Fruit fly (Drosophila melanogaster) whole organism, embryonic: ENCODE results near the gene Nmdar1.

Experiments used
- B-H1 ChIP-seq: fragments of 200-800 bp; sonication (Bioruptor generic); IDR thresholded peaks from 3 replicates; pipeline ENCODE4 v1.3.6; 2022; ENCODE audit warnings: missing biosample characterization, missing genetic modification characterization
- Bdp1 ChIP-seq: fragments of 200-800 bp; sonication (Bioruptor generic); optimal IDR thresholded peaks from 3 replicates; lab custom pipeline; 2016; ENCODE audit warnings: missing biosample characterization, missing genetic modification characterization
- Bgb ChIP-seq: fragments of 200-800 bp; sonication (Bioruptor generic); IDR thresholded peaks from 2 replicates; pipeline ENCODE4 v1.3.6; 2022; ENCODE audit warnings: missing biosample characterization, missing genetic modification characterization; ENCODE audit not compliant: partially characterized antibody
- CG11723 ChIP-seq: fragments of 200-800 bp; sonication (Bioruptor generic); optimal IDR thresholded peaks from 2 replicates; lab custom pipeline; 2017; ENCODE audit warnings: missing biosample characterization, mild to moderate bottlenecking, missing genetic modification characterization
- CG12219 ChIP-seq: fragments of 200-800 bp; sonication (Bioruptor generic); optimal IDR thresholded peaks from 3 replicates; lab custom pipeline; 2018; ENCODE audit warnings: missing biosample characterization, mild to moderate bottlenecking, missing genetic modification characterization
- CG12391 ChIP-seq: fragments of 200-800 bp; sonication (Bioruptor generic); optimal IDR thresholded peaks from 3 replicates; lab custom pipeline; 2018; ENCODE audit warnings: missing biosample characterization, mild to moderate bottlenecking, missing genetic modification characterization, moderate library complexity
- CG12659 ChIP-seq: fragments of 200-800 bp; sonication (Bioruptor generic); optimal IDR thresholded peaks from 3 replicates; lab custom pipeline; 2017; ENCODE audit warnings: mild to moderate bottlenecking, missing biosample characterization, missing genetic modification reagents, missing genetic modification characterization
- CG12744 ChIP-seq: fragments of 200-800 bp; sonication (Bioruptor generic); optimal IDR thresholded peaks from 2 replicates; lab custom pipeline; 2016; ENCODE audit warnings: missing biosample characterization, missing genetic modification characterization
- CG12942 ChIP-seq: fragments of 200-800 bp; sonication (Bioruptor generic); optimal IDR thresholded peaks from 3 replicates; lab custom pipeline; 2016; ENCODE audit warnings: missing biosample characterization, missing genetic modification characterization
- CG15696 ChIP-seq: fragments of 200-800 bp; sonication (Bioruptor generic); optimal IDR thresholded peaks from 2 replicates; lab custom pipeline; 2019; ENCODE audit warnings: missing biosample characterization, mild to moderate bottlenecking, missing genetic modification characterization, moderate library complexity
- CG17612 ChIP-seq: fragments of 200-800 bp; sonication (Bioruptor generic); IDR thresholded peaks from 2 replicates; pipeline ENCODE4 v1.3.6; 2022; ENCODE audit warnings: missing biosample characterization, missing genetic modification characterization
- CG17802 ChIP-seq: fragments of 200-800 bp; sonication (Bioruptor generic); optimal IDR thresholded peaks from 2 replicates; lab custom pipeline; 2018; ENCODE audit warnings: missing biosample characterization, mild to moderate bottlenecking, missing genetic modification characterization, moderate library complexity
- CG18262 ChIP-seq: fragments of 200-800 bp; optimal IDR thresholded peaks from 3 replicates; lab custom pipeline; 2019; ENCODE audit warnings: missing biosample characterization, mild to moderate bottlenecking, missing genetic modification characterization, moderate library complexity
- CG18599 ChIP-seq: fragments of 200-800 bp; sonication (Bioruptor generic); optimal IDR thresholded peaks from 3 replicates; lab custom pipeline; 2017; ENCODE audit warnings: missing biosample characterization, missing genetic modification characterization, mild to moderate bottlenecking, moderate library complexity, missing genetic modification reagents
- CG2120 ChIP-seq: fragments of 200-800 bp; sonication (Bioruptor generic); optimal IDR thresholded peaks from 3 replicates; lab custom pipeline; 2016; ENCODE audit warnings: missing biosample characterization, missing genetic modification characterization
- CG2129 ChIP-seq: fragments of 200-800 bp; sonication (Bioruptor generic); IDR thresholded peaks from 2 replicates; pipeline ENCODE4 v1.3.6; 2022; ENCODE audit warnings: missing biosample characterization, missing genetic modification characterization; ENCODE audit not compliant: partially characterized antibody
- CG2875 ChIP-seq: fragments of 200-800 bp; sonication (Bioruptor generic); optimal IDR thresholded peaks from 2 replicates; lab custom pipeline; 2017; ENCODE audit warnings: missing biosample characterization, mild to moderate bottlenecking, missing genetic modification characterization, missing genetic modification reagents
- CG30403 ChIP-seq: fragments of 200-800 bp; sonication (Bioruptor generic); optimal IDR thresholded peaks from 3 replicates; lab custom pipeline; 2016; ENCODE audit warnings: missing biosample characterization, missing genetic modification characterization
- CG3407 ChIP-seq: fragments of 200-800 bp; sonication (Bioruptor generic); optimal IDR thresholded peaks from 2 replicates; lab custom pipeline; 2018; ENCODE audit warnings: missing biosample characterization, mild to moderate bottlenecking, missing genetic modification characterization
- CG6689 ChIP-seq: fragments of 200-800 bp; sonication (Bioruptor generic); IDR thresholded peaks from 2 replicates; pipeline ENCODE4 v1.3.6; 2022; ENCODE audit warnings: missing biosample characterization, missing genetic modification characterization
- CG6765 ChIP-seq: fragments of 200-800 bp; sonication (Bioruptor generic); optimal IDR thresholded peaks from 3 replicates; lab custom pipeline; 2017; ENCODE audit warnings: missing biosample characterization, mild to moderate bottlenecking, missing genetic modification characterization
- CG8944 ChIP-seq: fragments of 200-800 bp; sonication (Bioruptor generic); optimal IDR thresholded peaks from 3 replicates; lab custom pipeline; 2016; ENCODE audit warnings: missing biosample characterization, missing genetic modification characterization
- CG9215 ChIP-seq: fragments of 200-800 bp; sonication (Bioruptor generic); IDR thresholded peaks from 2 replicates; pipeline ENCODE4 v1.3.6; 2022; ENCODE audit warnings: missing biosample characterization, missing genetic modification characterization
- Dfd ChIP-seq, 2 experiments: fragments of >200 bp; optimal IDR thresholded peaks; 2 replicates each; lab custom pipeline; 2017; ENCODE audit warnings: missing biosample characterization in 2 of 2, missing genetic modification characterization in 2 of 2
- Dp ChIP-seq: fragments of 200-800 bp; sonication (Bioruptor generic); optimal IDR thresholded peaks from 2 replicates; lab custom pipeline; 2018; ENCODE audit warnings: missing biosample characterization, mild to moderate bottlenecking, missing genetic modification characterization, moderate library complexity
- E2f2 ChIP-seq: fragments of 200-800 bp; sonication (Bioruptor generic); IDR thresholded peaks from 2 replicates; pipeline ENCODE4 v1.3.6; 2022; ENCODE audit warnings: missing biosample characterization, missing genetic modification characterization
- Fer3 ChIP-seq: fragments of 200-800 bp; sonication (Bioruptor generic); optimal IDR thresholded peaks from 2 replicates; lab custom pipeline; 2018; ENCODE audit warnings: missing biosample characterization, mild to moderate bottlenecking, missing genetic modification characterization, moderate library complexity
- Gsc ChIP-seq: fragments of 200-800 bp; sonication (Bioruptor generic); IDR thresholded peaks from 2 replicates; pipeline ENCODE4 v1.3.6; 2022; ENCODE audit warnings: missing biosample characterization, missing genetic modification characterization
- HLH3B ChIP-seq: fragments of 200-800 bp; sonication (Bioruptor generic); IDR thresholded peaks from 2 replicates; pipeline ENCODE4 v1.3.6; 2022; ENCODE audit warnings: missing biosample characterization, missing genetic modification characterization
- Hmr ChIP-seq: fragments of 200-800 bp; sonication (Bioruptor generic); optimal IDR thresholded peaks from 3 replicates; lab custom pipeline; 2017; ENCODE audit warnings: mild to moderate bottlenecking, missing biosample characterization, missing genetic modification reagents, missing genetic modification characterization
- MBD-R2 ChIP-seq: fragments of 200-800 bp; sonication (Bioruptor generic); IDR thresholded peaks from 2 replicates; pipeline ENCODE4 v1.3.6; 2022; ENCODE audit warnings: missing biosample characterization, missing genetic modification characterization
- Tbp ChIP-seq: fragments of >200 bp; optimal IDR thresholded peaks from 2 replicates; lab custom pipeline; 2018; ENCODE audit warnings: missing biosample characterization, missing genetic modification characterization
- YL-1 ChIP-seq: fragments of 200-800 bp; sonication (Bioruptor generic); optimal IDR thresholded peaks from 3 replicates; lab custom pipeline; 2017; ENCODE audit warnings: missing biosample characterization, mild to moderate bottlenecking, missing genetic modification characterization
- ab ChIP-seq: fragments of 200-800 bp; sonication (Bioruptor generic); optimal IDR thresholded peaks from 2 replicates; lab custom pipeline; 2016; ENCODE audit warnings: missing biosample characterization, missing genetic modification characterization
- aop ChIP-seq: fragments of 200-800 bp; sonication (Bioruptor generic); IDR thresholded peaks from 2 replicates; pipeline ENCODE4 v1.3.6; 2022; ENCODE audit warnings: missing biosample characterization, missing genetic modification characterization
- bab2 ChIP-seq: fragments of 200-800 bp; sonication (Bioruptor generic); optimal IDR thresholded peaks from 2 replicates; lab custom pipeline; 2016; ENCODE audit warnings: missing biosample characterization, missing genetic modification characterization
- btn ChIP-seq: fragments of 200-800 bp; sonication (Bioruptor generic); optimal IDR thresholded peaks from 2 replicates; lab custom pipeline; 2016; ENCODE audit warnings: missing biosample characterization, missing genetic modification characterization
- corto ChIP-seq: fragments of 200-800 bp; sonication (Bioruptor generic); optimal IDR thresholded peaks from 2 replicates; lab custom pipeline; 2016; ENCODE audit warnings: missing biosample characterization, mild to moderate bottlenecking, missing genetic modification characterization, moderate library complexity
- emc ChIP-seq: fragments of 200-800 bp; sonication (Bioruptor generic); optimal IDR thresholded peaks from 2 replicates; lab custom pipeline; 2016; ENCODE audit warnings: missing biosample characterization, missing genetic modification characterization
- en ChIP-seq: fragments of 200-800 bp; sonication (Bioruptor generic); optimal IDR thresholded peaks from 2 replicates; lab custom pipeline; 2016; ENCODE audit warnings: missing biosample characterization, missing genetic modification characterization
- eyg ChIP-seq: fragments of 200-800 bp; sonication (Bioruptor generic); optimal IDR thresholded peaks from 3 replicates; lab custom pipeline; 2016; ENCODE audit warnings: missing biosample characterization, missing genetic modification characterization
- gem ChIP-seq: fragments of 200-800 bp; sonication (Bioruptor generic); optimal IDR thresholded peaks from 2 replicates; lab custom pipeline; 2019; ENCODE audit warnings: missing biosample characterization, mild to moderate bottlenecking, missing genetic modification characterization, moderate library complexity
- gro ChIP-seq: fragments of 200-800 bp; sonication (Bioruptor generic); optimal IDR thresholded peaks from 2 replicates; lab custom pipeline; 2016; ENCODE audit warnings: missing biosample characterization, missing genetic modification characterization
- jigr1 ChIP-seq: fragments of 200-800 bp; sonication (Bioruptor generic); IDR thresholded peaks from 3 replicates; pipeline ENCODE4 v1.3.6; 2022; ENCODE audit warnings: missing biosample characterization, missing genetic modification characterization
- org-1 ChIP-seq: fragments of 200-800 bp; sonication (Bioruptor generic); optimal IDR thresholded peaks from 2 replicates; lab custom pipeline; 2017; ENCODE audit warnings: missing biosample characterization, missing genetic modification characterization
- pnt ChIP-seq: fragments of 200-800 bp; sonication (Bioruptor generic); optimal IDR thresholded peaks from 3 replicates; lab custom pipeline; 2016; ENCODE audit warnings: missing biosample characterization, missing genetic modification characterization
- sens ChIP-seq: fragments of 200-800 bp; sonication (Bioruptor generic); peaks from one replicate; lab custom pipeline; 2016; ENCODE audit warnings: missing biosample characterization, missing genetic modification characterization
- sr ChIP-seq: fragments of 200-800 bp; sonication (Bioruptor generic); IDR thresholded peaks from 3 replicates; pipeline ENCODE4 v1.3.6; 2022; ENCODE audit warnings: missing biosample characterization, missing genetic modification characterization
- tll ChIP-seq, 2 experiments: fragments of 200-800 bp in 1 of 2; fragments of >200 bp in 1 of 2; sonication (Bioruptor generic) in 1 of 2; optimal IDR thresholded peaks; 2 replicates each; lab custom pipeline; 2017 to 2019; ENCODE audit warnings: missing biosample characterization in 2 of 2, missing genetic modification characterization in 2 of 2, mild to moderate bottlenecking in 1 of 2, moderate library complexity in 1 of 2
- trh ChIP-seq: fragments of 200-800 bp; sonication (Bioruptor generic); optimal IDR thresholded peaks from 2 replicates; lab custom pipeline; 2016; ENCODE audit warnings: missing biosample characterization, missing genetic modification characterization
- tup ChIP-seq: fragments of 200-800 bp; sonication (Bioruptor generic); optimal IDR thresholded peaks from 2 replicates; lab custom pipeline; 2016; ENCODE audit warnings: missing biosample characterization, mild to moderate bottlenecking, missing genetic modification characterization, moderate library complexity
- usp ChIP-seq: fragments of >200 bp; optimal IDR thresholded peaks from 2 replicates; lab custom pipeline; 2017; ENCODE audit warnings: missing biosample characterization, missing genetic modification characterization
- vfl ChIP-seq: fragments of 200-800 bp; sonication (Bioruptor generic); optimal IDR thresholded peaks from 2 replicates; lab custom pipeline; 2016; ENCODE audit warnings: missing biosample characterization, missing genetic modification characterization

Gene Nmdar1

dm6 chr3R:5550452-5550851 lies 27.3 kb upstream of the Nmdar1 start (continued):
- TF ChIP-seq CG12659 (GFP tag; lab: Kevin White, UChicago) (no peak), gem (no peak), CG18262 (tag; lab: Kevin White, UChicago) (no peak), tll (GFP tag; optimal IDR thresholded peaks at IDR 0.05; lab: Kevin White, UChicago) (no peak), jigr1 (GFP tag; lab: Robert Waterston, UW) (no peak), CG12942 (no peak), CG11723 (GFP tag; lab: Kevin White, UChicago) (no peak), B-H1 (GFP tag; lab: Robert Waterston, UW) (no peak), pnt (GFP tag; lab: Kevin White, UChicago) (no peak), Dp (GFP tag; lab: Kevin White, UChicago) (peak; percentile 93), en (GFP tag; lab: Kevin White, UChicago) (no peak), emc (GFP tag; lab: Kevin White, UChicago) (no peak), CG9215 (GFP tag; lab: Robert Waterston, UW) (no peak), E2f2 (GFP tag; lab: Robert Waterston, UW) (peak; percentile 96), YL-1 (GFP tag; lab: Kevin White, UChicago) (no peak), CG8944 (no peak), CG2120 (no peak), Bdp1 (GFP tag; lab: Kevin White, UChicago) (no peak), Fer3 (tag; lab: Kevin White, UChicago) (no peak), MBD-R2 (GFP tag; lab: Robert Waterston, UW) (peak; percentile 61; the same call in 1 of the 2 replicates), org-1 (no peak), CG12391 (tag; lab: Kevin White, UChicago) (no peak), CG17612 (GFP tag; lab: Robert Waterston, UW) (no peak), CG6765 (GFP tag; lab: Kevin White, UChicago) (no peak), CG2129 (GFP tag; lab: Robert Waterston, UW) (no peak), sens (GFP tag; lab: Kevin White, UChicago) (peak; percentile 62), CG15696 (tag; lab: Kevin White, UChicago) (no peak), Gsc (GFP tag; lab: Robert Waterston, UW) (no peak), btn (GFP tag; lab: Kevin White, UChicago) (no peak), Dfd (GFP tag; optimal IDR thresholded peaks at IDR 0.05; lab: Kevin White, UChicago) (no peak), gro (no peak), CG30403 (no peak), ab (GFP tag; lab: Kevin White, UChicago) (no peak), CG18599 (GFP tag; lab: Kevin White, UChicago) (no peak), CG6689 (GFP tag; lab: Robert Waterston, UW) (no peak), usp (GFP tag; lab: Kevin White, UChicago) (no peak), eyg (no peak), sr (GFP tag; lab: Robert Waterston, UW) (no peak), aop (GFP tag; lab: Robert Waterston, UW) (no peak), CG12744 (GFP tag; lab: Kevin White, UChicago) (no peak), vfl (GFP tag; lab: Kevin White, UChicago) (no peak), HLH3B (GFP tag; lab: Robert Waterston, UW) (no peak), CG3407 (no peak), CG12219 (no peak), bab2 (GFP tag; lab: Kevin White, UChicago) (no peak), Bgb (GFP tag; lab: Robert Waterston, UW) (peak; percentile 82), trh (no peak), tup (GFP tag; lab: Kevin White, UChicago) (no peak), Tbp (GFP tag; lab: Kevin White, UChicago) (no peak), Hmr (GFP tag; lab: Kevin White, UChicago) (no peak), CG2875 (GFP tag; lab: Kevin White, UChicago) (no peak), CG17802 (no peak), corto (no peak)
